Worm (Caenorhabditis elegans): ENCODE measurements around the gene F10G2.2.

ce11 chrV:7357132-7357531 is 26.2 kb downstream of the F10G2.2 start, which contains the start of gene C03G6.6:
- TF ChIP-seq nhr-25 (tag; optimal IDR thresholded peaks at IDR 0.05) (no peak), ceh-9 (tag; optimal IDR thresholded peaks at IDR 0.05) (no peak), egl-27 (tag; optimal IDR thresholded peaks at IDR 0.05) (no peak), ZK546.5 (tag; optimal IDR thresholded peaks at IDR 0.05) (no peak), unc-62 (GFP tag; optimal IDR thresholded peaks at IDR 0.05) (no peak), ceh-82 (tag; optimal IDR thresholded peaks at IDR 0.05) (no peak)

All from whole organism, L3 larva.